Fruit fly (Drosophila melanogaster) whole organism, prepupa: ENCODE results near the gene LysRS.

Experiments
- CG10631 ChIP-seq: fragments of 200-800 bp; sonication (Bioruptor generic); optimal IDR thresholded peaks from 2 replicates; lab custom pipeline; 2016; ENCODE audit warnings: missing biosample characterization, missing genetic modification characterization
- CG11902 ChIP-seq: fragments of 200-800 bp; sonication (Bioruptor generic); optimal IDR thresholded peaks from 3 replicates; lab custom pipeline; 2016; ENCODE audit warnings: missing biosample characterization, missing genetic modification characterization
- CG15336 ChIP-seq: fragments of 200-800 bp; sonication (Bioruptor generic); IDR thresholded peaks from 2 replicates; pipeline ENCODE4 v1.3.6; 2022; ENCODE audit warnings: missing biosample characterization, missing genetic modification characterization
- CG1621 ChIP-seq: fragments of 200-800 bp; sonication (Bioruptor generic); optimal IDR thresholded peaks from 3 replicates; lab custom pipeline; 2018; ENCODE audit warnings: missing biosample characterization, mild to moderate bottlenecking, missing genetic modification characterization
- CG16779 ChIP-seq: fragments of 200-800 bp; sonication (Bioruptor generic); optimal IDR thresholded peaks from 3 replicates; lab custom pipeline; 2017; ENCODE audit warnings: missing biosample characterization, mild to moderate bottlenecking, missing genetic modification characterization
- CG3032 ChIP-seq: fragments of 200-800 bp; optimal IDR thresholded peaks from 2 replicates; lab custom pipeline; 2019; ENCODE audit warnings: missing biosample characterization, mild to moderate bottlenecking, missing genetic modification characterization, moderate library complexity
- CG31627 ChIP-seq: fragments of 200-800 bp; sonication (Bioruptor generic); optimal IDR thresholded peaks from 3 replicates; lab custom pipeline; 2016; ENCODE audit warnings: missing biosample characterization, missing genetic modification characterization
- CG32006 ChIP-seq: fragments of 200-800 bp; sonication (Bioruptor generic); optimal IDR thresholded peaks from 3 replicates; lab custom pipeline; 2017; ENCODE audit warnings: missing biosample characterization, mild to moderate bottlenecking, missing genetic modification characterization
- CG34406 ChIP-seq: fragments of 200-800 bp; sonication (Bioruptor generic); optimal IDR thresholded peaks from 3 replicates; lab custom pipeline; 2016; ENCODE audit warnings: missing biosample characterization, missing genetic modification characterization
- CG3919 ChIP-seq: fragments of 200-800 bp; sonication (Bioruptor generic); optimal IDR thresholded peaks from 3 replicates; lab custom pipeline; 2016; ENCODE audit warnings: missing biosample characterization, missing genetic modification characterization
- CG4318 ChIP-seq: fragments of 200-800 bp; sonication (Bioruptor generic); optimal IDR thresholded peaks from 3 replicates; lab custom pipeline; 2017; ENCODE audit warnings: missing biosample characterization, mild to moderate bottlenecking, missing genetic modification characterization
- CG6163 ChIP-seq: fragments of 200-800 bp; sonication (Bioruptor generic); IDR thresholded peaks from 3 replicates; pipeline ENCODE4 v1.3.6; 2022; ENCODE audit warnings: missing biosample characterization, missing genetic modification characterization
- CG6276 ChIP-seq: fragments of 200-800 bp; sonication (Bioruptor generic); optimal IDR thresholded peaks from 2 replicates; lab custom pipeline; 2017; ENCODE audit warnings: missing biosample characterization, mild to moderate bottlenecking, missing genetic modification characterization
- CG6792 ChIP-seq: fragments of 200-800 bp; sonication (Bioruptor generic); optimal IDR thresholded peaks from 3 replicates; lab custom pipeline; 2016; ENCODE audit warnings: missing biosample characterization, missing genetic modification characterization
- CG6808 ChIP-seq: fragments of 200-800 bp; sonication (Bioruptor generic); optimal IDR thresholded peaks from 3 replicates; lab custom pipeline; 2017; ENCODE audit warnings: missing biosample characterization, missing genetic modification characterization, mild to moderate bottlenecking, moderate library complexity, missing genetic modification reagents
- CG6854 ChIP-seq: fragments of 200-800 bp; sonication (Bioruptor generic); optimal IDR thresholded peaks from 2 replicates; lab custom pipeline; 2017; ENCODE audit warnings: missing biosample characterization, mild to moderate bottlenecking, missing genetic modification characterization
- CG8119 ChIP-seq: fragments of 200-800 bp; sonication (Bioruptor generic); IDR thresholded peaks from 3 replicates; pipeline ENCODE4 v1.3.6; 2022; ENCODE audit warnings: missing biosample characterization, missing genetic modification characterization
- CG8319 ChIP-seq: fragments of 200-800 bp; sonication (Bioruptor generic); optimal IDR thresholded peaks from 3 replicates; lab custom pipeline; 2016; ENCODE audit warnings: missing biosample characterization, missing genetic modification characterization
- CG8632 ChIP-seq: fragments of 200-800 bp; sonication (Bioruptor generic); optimal IDR thresholded peaks from 3 replicates; lab custom pipeline; 2016; ENCODE audit warnings: missing biosample characterization, missing genetic modification characterization
- Eip78C ChIP-seq: fragments of 200-800 bp; sonication (Bioruptor generic); peaks from one replicate; lab custom pipeline; 2016; ENCODE audit warnings: missing biosample characterization, missing genetic modification characterization
- Eip93F ChIP-seq: fragments of 200-800 bp; sonication (Bioruptor generic); optimal IDR thresholded peaks from 2 replicates; lab custom pipeline; 2016; ENCODE audit warnings: missing biosample characterization, mild to moderate bottlenecking, missing genetic modification characterization
- Ets21C ChIP-seq: fragments of 200-800 bp; sonication (Bioruptor generic); optimal IDR thresholded peaks from 3 replicates; lab custom pipeline; 2016; ENCODE audit warnings: missing biosample characterization, missing genetic modification characterization
- Ets96B ChIP-seq: fragments of 200-800 bp; optimal IDR thresholded peaks from 2 replicates; lab custom pipeline; 2019; ENCODE audit warnings: missing biosample characterization, mild to moderate bottlenecking, missing genetic modification characterization, moderate library complexity
- Gug ChIP-seq: fragments of 200-800 bp; sonication (Bioruptor generic); IDR thresholded peaks from 2 replicates; pipeline ENCODE4 v1.3.6; 2022; ENCODE audit warnings: missing biosample characterization, missing genetic modification characterization
- Hr38 ChIP-seq: sonication (Bioruptor generic); optimal IDR thresholded peaks from 2 replicates; lab custom pipeline; 2016; ENCODE audit warnings: missing biosample characterization, missing genetic modification characterization
- Hr4 ChIP-seq: fragments of 200-800 bp; sonication (Bioruptor generic); optimal IDR thresholded peaks from 3 replicates; lab custom pipeline; 2016; ENCODE audit warnings: missing biosample characterization, missing genetic modification characterization
- Lpt ChIP-seq: fragments of 200-800 bp; sonication (Bioruptor generic); optimal IDR thresholded peaks from 3 replicates; lab custom pipeline; 2016; ENCODE audit warnings: missing biosample characterization, missing genetic modification characterization
- Met ChIP-seq: fragments of 200-800 bp; sonication (Bioruptor generic); optimal IDR thresholded peaks from 3 replicates; lab custom pipeline; 2016; ENCODE audit warnings: missing biosample characterization, missing genetic modification characterization
- OdsH ChIP-seq: fragments of 200-800 bp; sonication (Bioruptor generic); optimal IDR thresholded peaks from 3 replicates; lab custom pipeline; 2016; ENCODE audit warnings: missing biosample characterization, missing genetic modification characterization
- Smox ChIP-seq: fragments of 200-800 bp; sonication (Bioruptor generic); optimal IDR thresholded peaks from 3 replicates; lab custom pipeline; 2016; ENCODE audit warnings: missing biosample characterization, missing genetic modification characterization
- Sox102F ChIP-seq: fragments of 200-800 bp; sonication (Bioruptor generic); optimal IDR thresholded peaks from 2 replicates; lab custom pipeline; 2016; ENCODE audit warnings: missing biosample characterization, mild to moderate bottlenecking, missing genetic modification characterization
- Sox14 ChIP-seq: fragments of 200-800 bp; sonication (Bioruptor generic); optimal IDR thresholded peaks from 3 replicates; lab custom pipeline; 2016; ENCODE audit warnings: missing biosample characterization, missing genetic modification characterization
- Sox15 ChIP-seq: fragments of 200-800 bp; sonication (Bioruptor generic); optimal IDR thresholded peaks from 3 replicates; lab custom pipeline; 2016; ENCODE audit warnings: missing biosample characterization, missing genetic modification characterization
- achi ChIP-seq: fragments of 200-800 bp; sonication (Bioruptor generic); optimal IDR thresholded peaks from 3 replicates; lab custom pipeline; 2016; ENCODE audit warnings: missing biosample characterization, missing genetic modification characterization
- acj6 ChIP-seq: fragments of 200-800 bp; sonication (Bioruptor generic); optimal IDR thresholded peaks from 3 replicates; lab custom pipeline; 2016; ENCODE audit warnings: missing biosample characterization, missing genetic modification characterization
- dac ChIP-seq: fragments of 200-800 bp; sonication (Bioruptor generic); optimal IDR thresholded peaks from 2 replicates; lab custom pipeline; 2017; ENCODE audit warnings: missing biosample characterization, mild to moderate bottlenecking, missing genetic modification characterization
- eg ChIP-seq: fragments of 200-800 bp; sonication (Bioruptor generic); IDR thresholded peaks from 3 replicates; pipeline ENCODE4 v1.3.6; 2022; ENCODE audit warnings: missing biosample characterization, missing genetic modification characterization
- esn ChIP-seq: fragments of 200-800 bp; sonication (Bioruptor generic); optimal IDR thresholded peaks from 2 replicates; lab custom pipeline; 2016; ENCODE audit warnings: missing biosample characterization, mild to moderate bottlenecking, missing genetic modification characterization, moderate library complexity
- fd59A ChIP-seq: fragments of 200-800 bp; sonication (Bioruptor generic); optimal IDR thresholded peaks from 2 replicates; lab custom pipeline; 2017; ENCODE audit warnings: missing biosample characterization, mild to moderate bottlenecking, missing genetic modification characterization, missing genetic modification reagents
- fd85E ChIP-seq: fragments of 200-800 bp; sonication (Bioruptor generic); optimal IDR thresholded peaks from 3 replicates; lab custom pipeline; 2016; ENCODE audit warnings: missing biosample characterization, missing genetic modification characterization
- lz ChIP-seq: fragments of 200-800 bp; sonication (Bioruptor generic); optimal IDR thresholded peaks from 3 replicates; lab custom pipeline; 2016; ENCODE audit warnings: missing biosample characterization, missing genetic modification characterization
- net ChIP-seq: fragments of 200-800 bp; sonication (Bioruptor generic); optimal IDR thresholded peaks from 3 replicates; lab custom pipeline; 2016; ENCODE audit warnings: missing biosample characterization, missing genetic modification characterization
- pdm3 ChIP-seq: fragments of 200-800 bp; sonication (Bioruptor generic); optimal IDR thresholded peaks from 3 replicates; lab custom pipeline; 2016; ENCODE audit warnings: missing biosample characterization, missing genetic modification characterization
- spab ChIP-seq: fragments of 200-800 bp; sonication (Bioruptor generic); optimal IDR thresholded peaks from 2 replicates; lab custom pipeline; 2017; ENCODE audit warnings: missing biosample characterization, mild to moderate bottlenecking, missing genetic modification characterization, missing genetic modification reagents
- ss ChIP-seq, 2 experiments: fragments of 200-800 bp; sonication (Bioruptor generic); optimal IDR thresholded peaks; 2 replicates in 1 of 2; 3 replicates in 1 of 2; lab custom pipeline; 2017 to 2018; ENCODE audit warnings: mild to moderate bottlenecking in 2 of 2, missing biosample characterization in 2 of 2, missing genetic modification characterization in 2 of 2, moderate library complexity in 1 of 2
- svp ChIP-seq: fragments of 200-800 bp; sonication (Bioruptor generic); peaks from one replicate; lab custom pipeline; 2016; ENCODE audit warnings: missing biosample characterization, missing genetic modification characterization
- topi ChIP-seq: fragments of 200-800 bp; sonication (Bioruptor generic); optimal IDR thresholded peaks from 3 replicates; lab custom pipeline; 2016; ENCODE audit warnings: missing biosample characterization, missing genetic modification characterization
- vri ChIP-seq: fragments of 200-800 bp; sonication (Bioruptor generic); optimal IDR thresholded peaks from 3 replicates; lab custom pipeline; 2016; ENCODE audit warnings: missing biosample characterization, mild to moderate bottlenecking, missing genetic modification characterization

The LysRS gene

dm6 chrX:9584104-9584947 is 24.4 kb downstream of the LysRS start (continued):
- TF ChIP-seq CG4318 (GFP tag; lab: Kevin White, UChicago), result peak; percentile 66
- TF ChIP-seq Eip78C (GFP tag; lab: Kevin White, UChicago), result peak; percentile 26
- peak; percentile 19 for TF ChIP-seq CG10631
- TF ChIP-seq Hr4 (GFP tag; lab: Kevin White, UChicago), result peak; percentile 11
- no peak for TF ChIP-seq CG11902
- peak; percentile 36 for TF ChIP-seq CG6276 (GFP tag; lab: Kevin White, UChicago)

- peak; percentile 91 for TF ChIP-seq acj6 (GFP tag; lab: Kevin White, UChicago)
- TF ChIP-seq Hr4 (GFP tag; lab: Kevin White, UChicago), result peak; percentile 91
- TF ChIP-seq fd59A, result peak; percentile 94
- peak; percentile 89 for TF ChIP-seq Lpt
- peak; percentile 93 for TF ChIP-seq spab (GFP tag; lab: Kevin White, UChicago)
- TF ChIP-seq CG8632 (GFP tag; lab: Kevin White, UChicago), result peak; percentile 84
- no peak for TF ChIP-seq Hr38 (GFP tag; lab: Kevin White, UChicago)
- TF ChIP-seq CG6808 (GFP tag; lab: Kevin White, UChicago), result peak; percentile 95
- peak; percentile 81 for TF ChIP-seq esn (GFP tag; lab: Kevin White, UChicago)
- peak; percentile 98 for TF ChIP-seq CG32006 (GFP tag; lab: Kevin White, UChicago)
- TF ChIP-seq fd85E, result peak; percentile 42
- TF ChIP-seq vri (GFP tag; lab: Kevin White, UChicago), result peak; percentile 54
- TF ChIP-seq Gug, result peak; percentile 94
- peak; percentile 94 for TF ChIP-seq CG3032
- peak; percentile 91 for TF ChIP-seq CG3919 (GFP tag; lab: Kevin White, UChicago)
- peak; percentile 75 for TF ChIP-seq svp (GFP tag; lab: Kevin White, UChicago)
- peak; percentile 59 for TF ChIP-seq Sox102F (GFP tag; lab: Kevin White, UChicago)
- TF ChIP-seq topi (GFP tag; lab: Kevin White, UChicago), result peak; percentile 79
- peak; percentile 97 for TF ChIP-seq CG15336 (GFP tag; lab: Robert Waterston, UW)
- TF ChIP-seq net, result peak; percentile 89
- TF ChIP-seq lz (GFP tag; lab: Kevin White, UChicago), result peak; percentile 72
- peak; percentile 94 for TF ChIP-seq Ets96B (tag; lab: Kevin White, UChicago)
- peak; percentile 68 for TF ChIP-seq Met (GFP tag; lab: Kevin White, UChicago)
- peak; percentile 94 for TF ChIP-seq CG16779
- TF ChIP-seq CG31627 (GFP tag; lab: Kevin White, UChicago), result peak; percentile 33
- TF ChIP-seq ss (GFP tag; optimal IDR thresholded peaks at IDR 0.05; lab: Kevin White, UChicago), result peak; percentile 94
- peak; percentile 94 for TF ChIP-seq eg
- peak; percentile 99 for TF ChIP-seq CG8119
- peak; percentile 32 for TF ChIP-seq Eip93F
- TF ChIP-seq CG8319 (GFP tag; lab: Kevin White, UChicago), result peak; percentile 75
- TF ChIP-seq pdm3, result peak; percentile 88
- peak; percentile 70 for TF ChIP-seq Smox (GFP tag; lab: Kevin White, UChicago)
- TF ChIP-seq dac (GFP tag; lab: Kevin White, UChicago), result peak; percentile 93
- peak; percentile 93 for TF ChIP-seq CG1621 (tag; lab: Kevin White, UChicago)
- TF ChIP-seq OdsH, result peak; percentile 92
- TF ChIP-seq CG6163 (GFP tag; lab: Robert Waterston, UW), result peak; percentile 94
- peak; percentile 33 for TF ChIP-seq CG6854 (GFP tag; lab: Kevin White, UChicago)
- TF ChIP-seq CG34406, result peak; percentile 87
- TF ChIP-seq achi (GFP tag; lab: Kevin White, UChicago), result peak; percentile 94
- peak; percentile 88 for TF ChIP-seq CG6792 (GFP tag; lab: Kevin White, UChicago)
- TF ChIP-seq Ets21C (GFP tag; lab: Kevin White, UChicago), result peak; percentile 50
- TF ChIP-seq Sox15 (GFP tag; lab: Kevin White, UChicago), result peak; percentile 70
- peak; percentile 79 for TF ChIP-seq Sox14 (GFP tag; lab: Kevin White, UChicago)
These were observed 25.1 kb downstream of the LysRS start for dm6 chrX:9583440-9584103.
